Worm (Caenorhabditis elegans): Measurements from ENCODE around the gene msp-10.

Gene msp-10

DNA sequence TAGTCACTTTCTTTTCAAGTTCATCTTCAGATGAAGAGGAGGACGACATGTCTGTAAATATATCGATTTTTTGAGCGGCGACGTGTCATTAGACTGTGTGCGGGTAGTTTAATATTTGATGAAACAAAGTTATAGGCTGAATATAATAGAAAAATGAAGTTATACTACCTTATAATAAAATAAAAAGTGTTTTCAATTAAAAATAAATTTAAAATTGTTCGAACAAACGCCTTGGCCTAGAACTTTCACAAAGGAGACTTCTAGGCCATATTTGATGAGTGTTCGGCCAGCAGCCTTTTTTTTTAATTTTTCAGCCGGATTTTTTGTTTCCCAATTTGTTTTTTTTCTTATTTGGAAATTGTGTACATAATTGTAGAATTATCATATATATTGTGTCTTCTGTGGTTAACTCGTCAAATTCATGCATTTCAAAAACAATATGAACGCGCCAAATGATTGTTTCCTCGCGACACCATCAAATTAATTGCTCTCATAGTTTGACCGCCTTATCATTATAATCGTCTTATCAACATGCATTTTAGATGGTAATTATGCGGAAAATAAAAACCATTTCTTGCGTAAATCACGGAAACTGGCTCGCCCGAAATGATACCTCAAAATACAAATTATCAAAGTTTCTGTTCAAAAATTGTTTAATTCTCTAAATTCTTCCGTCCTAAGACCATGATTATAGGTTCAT is 40.0 kb upstream of the msp-10 start, which contains the start of gene T13F2.2 (continued):
- no peak for TF ChIP-seq elt-3 (tag; optimal IDR thresholded peaks at IDR 0.05)
- no peak for TF ChIP-seq swsn-7 (tag; optimal IDR thresholded peaks at IDR 0.05)
- TF ChIP-seq blmp-1 (tag; optimal IDR thresholded peaks at IDR 0.05), result no peak
- TF ChIP-seq nhr-84 (tag; optimal IDR thresholded peaks at IDR 0.05), result no peak
- TF ChIP-seq ceh-8 (GFP tag; optimal IDR thresholded peaks at IDR 0.05), result no peak
- TF ChIP-seq irx-1 (tag; optimal IDR thresholded peaks at IDR 0.05), result peak; percentile 32
- TF ChIP-seq fkh-10 (GFP tag; optimal IDR thresholded peaks at IDR 0.05), result no peak
- no peak for TF ChIP-seq ets-5 (GFP tag; IDR thresholded peaks at IDR 0.05)
- no peak for TF ChIP-seq sptf-1 (tag; optimal IDR thresholded peaks at IDR 0.05)
- TF ChIP-seq lir-3 (tag; optimal IDR thresholded peaks at IDR 0.05; ENCODE audit: poor library complexity), result peak; percentile 63
- no peak for TF ChIP-seq mef-2 (tag; optimal IDR thresholded peaks at IDR 0.05)
- peak in 1 of 2 experiments; percentile 15 for TF ChIP-seq lin-35 (GFP tag; optimal IDR thresholded peaks at IDR 0.05)
- peak in 1 of 2 experiments; percentile 18 for TF ChIP-seq efl-1 (optimal IDR thresholded peaks at IDR 0.05)
- TF ChIP-seq efl-1 (GFP tag; optimal IDR thresholded peaks at IDR 0.05 in 1 of 2), result peak in 1 of 2 experiments; percentile 53
- no peak for TF ChIP-seq isw-1 (GFP tag; IDR thresholded peaks at IDR 0.05)
- no peak for TF ChIP-seq nhr-47 (tag; optimal IDR thresholded peaks at IDR 0.05)
- TF ChIP-seq nhr-77 (tag; optimal IDR thresholded peaks at IDR 0.05), result no peak
- TF ChIP-seq egl-13 (tag; optimal IDR thresholded peaks at IDR 0.05), result no peak
- no peak for TF ChIP-seq mdl-1 (tag; optimal IDR thresholded peaks at IDR 0.05)
- TF ChIP-seq C04F5.9 (tag; optimal IDR thresholded peaks at IDR 0.05), result no peak
- TF ChIP-seq F16B12.6 (tag; optimal IDR thresholded peaks at IDR 0.05), result no peak
- no peak for TF ChIP-seq unc-130 (tag; optimal IDR thresholded peaks at IDR 0.05)
- TF ChIP-seq nhr-12 (tag; optimal IDR thresholded peaks at IDR 0.05), result no peak
- TF ChIP-seq lin-15B (tag; optimal IDR thresholded peaks at IDR 0.05), result no peak
- peak; percentile 34 for TF ChIP-seq fkh-4 (tag; optimal IDR thresholded peaks at IDR 0.05; ENCODE audit: borderline replicate concordance)
- TF ChIP-seq elt-2 (tag; optimal IDR thresholded peaks at IDR 0.05), result peak; percentile 63
- TF ChIP-seq fkh-8 (tag; optimal IDR thresholded peaks at IDR 0.05), result no peak
- TF ChIP-seq ceh-82 (tag; optimal IDR thresholded peaks at IDR 0.05), result no peak
- no peak for TF ChIP-seq egl-27 (tag; optimal IDR thresholded peaks at IDR 0.05)
- peak; percentile 33 for TF ChIP-seq lin-14 (GFP tag; optimal IDR thresholded peaks at IDR 0.05)
- no peak for TF ChIP-seq nhr-237 (tag; optimal IDR thresholded peaks at IDR 0.05)
- no peak for TF ChIP-seq pqm-1 (tag; optimal IDR thresholded peaks at IDR 0.05)
- TF ChIP-seq zip-4 (GFP tag; optimal IDR thresholded peaks at IDR 0.05), result no peak
- no peak for TF ChIP-seq C34B4.2 (tag; optimal IDR thresholded peaks at IDR 0.05)
- TF ChIP-seq pax-3 (tag; optimal IDR thresholded peaks at IDR 0.05), result no peak
- TF ChIP-seq skn-1 (tag; optimal IDR thresholded peaks at IDR 0.05), result no peak
- TF ChIP-seq ceh-63 (GFP tag; optimal IDR thresholded peaks at IDR 0.05), result no peak
- no peak for TF ChIP-seq nhr-20 (tag; optimal IDR thresholded peaks at IDR 0.05)
- TF ChIP-seq nhr-19 (GFP tag; conservative IDR thresholded peaks at IDR 0.05), result no peak
- no peak for TF ChIP-seq hpl-2 (GFP tag; optimal IDR thresholded peaks at IDR 0.05)
- TF ChIP-seq tlp-1 (tag; optimal IDR thresholded peaks at IDR 0.05), result peak; percentile 44
- no peak for TF ChIP-seq ceh-88 (GFP tag; IDR thresholded peaks at IDR 0.05)
- TF ChIP-seq sox-4 (tag; optimal IDR thresholded peaks at IDR 0.05), result no peak
- TF ChIP-seq nhr-85 (tag), result no peak

DNA sequence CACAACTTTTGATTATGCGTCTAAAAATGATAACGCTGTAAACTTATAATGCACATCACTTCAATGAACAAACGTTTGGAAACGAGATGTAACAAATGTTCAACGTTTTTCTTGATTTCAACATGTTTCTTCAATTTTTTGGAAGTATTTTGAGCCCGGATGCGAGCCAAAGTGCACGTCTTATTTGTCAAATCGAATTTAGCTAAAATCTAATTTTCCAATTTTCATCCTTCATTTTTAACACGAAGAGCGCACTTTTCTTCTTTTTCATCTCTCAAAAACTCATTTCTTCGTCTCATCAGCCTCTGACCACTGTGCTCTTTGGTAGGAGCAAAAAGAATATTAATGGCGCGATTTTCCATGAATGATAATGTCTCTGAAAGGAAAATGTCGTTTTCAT is 39.1 kb upstream of the msp-10 start:
- TF ChIP-seq ztf-11 (tag; optimal IDR thresholded peaks at IDR 0.05), result no peak
- TF ChIP-seq alr-1 (tag; optimal IDR thresholded peaks at IDR 0.05; ENCODE audit: borderline replicate concordance), result no peak
- TF ChIP-seq skn-1 (tag; optimal IDR thresholded peaks at IDR 0.05), result no peak
- TF ChIP-seq lin-39 (tag; optimal IDR thresholded peaks at IDR 0.05), result no peak
- peak; percentile 8 for TF ChIP-seq nhr-47 (tag; optimal IDR thresholded peaks at IDR 0.05)
- no peak for TF ChIP-seq fkh-4 (tag; optimal IDR thresholded peaks at IDR 0.05; ENCODE audit: borderline replicate concordance)
- no peak for TF ChIP-seq nhr-11 (tag; optimal IDR thresholded peaks at IDR 0.05)
- no peak for TF ChIP-seq nhr-76 (tag; optimal IDR thresholded peaks at IDR 0.05)
- no peak for TF ChIP-seq unc-98 (GFP tag; IDR thresholded peaks at IDR 0.05)
- TF ChIP-seq dsc-1 (tag; optimal IDR thresholded peaks at IDR 0.05), result peak; percentile 54
- TF ChIP-seq C16A3.4 (tag; optimal IDR thresholded peaks at IDR 0.05), result no peak
- TF ChIP-seq Y116A8C.19 (tag; optimal IDR thresholded peaks at IDR 0.05; ENCODE audit: borderline replicate concordance), result no peak
- TF ChIP-seq efl-3 (GFP tag; optimal IDR thresholded peaks at IDR 0.05), result no peak
- peak; percentile 3 for TF ChIP-seq fkh-8 (tag; optimal IDR thresholded peaks at IDR 0.05)
- no peak for TF ChIP-seq elt-2 (tag; optimal IDR thresholded peaks at IDR 0.05)
- TF ChIP-seq fkh-10 (GFP tag; optimal IDR thresholded peaks at IDR 0.05), result peak; percentile 52

All from whole organism, L1 larva.